Fruit fly (Drosophila melanogaster) whole organism, pupa: Measurements from ENCODE around the gene gcm.

ENCODE experiments used
- CG13204 ChIP-seq: fragments of 200-800 bp; sonication (Bioruptor generic); optimal IDR thresholded peaks from 2 replicates; lab custom pipeline; 2018; ENCODE audit warnings: missing biosample characterization, mild to moderate bottlenecking, missing genetic modification characterization, moderate library complexity
- CG14655 ChIP-seq: fragments of 200-800 bp; sonication (Bioruptor generic); optimal IDR thresholded peaks from 3 replicates; lab custom pipeline; 2017; ENCODE audit warnings: mild to moderate bottlenecking, missing biosample characterization, missing genetic modification reagents, missing genetic modification characterization
- CG8301 ChIP-seq: fragments of 200-800 bp; sonication (Bioruptor generic); optimal IDR thresholded peaks from 2 replicates; lab custom pipeline; 2018; ENCODE audit warnings: missing biosample characterization, mild to moderate bottlenecking, missing genetic modification characterization
- Snoo ChIP-seq: fragments of 200-800 bp; sonication (Bioruptor generic); optimal IDR thresholded peaks from 3 replicates; lab custom pipeline; 2017; ENCODE audit warnings: missing biosample characterization, mild to moderate bottlenecking, missing genetic modification characterization, inconsistent platforms
- gl ChIP-seq: fragments of 200-800 bp; sonication (Bioruptor generic); optimal IDR thresholded peaks from 2 replicates; lab custom pipeline; 2018; ENCODE audit warnings: missing biosample characterization, mild to moderate bottlenecking, missing genetic modification characterization

dm6 chr2L:9615983-9616519 is 34.5 kb upstream of the gcm start, which contains the start of gene GlcAT-S:
- no peak for TF ChIP-seq CG8301
- no peak for TF ChIP-seq CG13204 (GFP tag; lab: Kevin White, UChicago)
- no peak for TF ChIP-seq gl (tag; lab: Kevin White, UChicago)
- no peak for TF ChIP-seq Snoo (tag; lab: Kevin White, UChicago)
- no peak for TF ChIP-seq CG14655 (GFP tag; lab: Kevin White, UChicago)
